Fruit fly (Drosophila melanogaster) whole organism, pupa: ENCODE measurements around the gene Gr98b.

Experiments
- CG12605 ChIP-seq: fragments of 200-800 bp; sonication (Bioruptor generic); IDR thresholded peaks from 2 replicates; pipeline ENCODE4 v1.3.6; 2022; ENCODE audit warnings: missing biosample characterization, missing genetic modification characterization
- CG13204 ChIP-seq: fragments of 200-800 bp; sonication (Bioruptor generic); optimal IDR thresholded peaks from 2 replicates; lab custom pipeline; 2018; ENCODE audit warnings: missing biosample characterization, mild to moderate bottlenecking, missing genetic modification characterization, moderate library complexity
- CG17806 ChIP-seq: fragments of 200-800 bp; sonication (Bioruptor generic); optimal IDR thresholded peaks from 2 replicates; lab custom pipeline; 2018; ENCODE audit warnings: missing biosample characterization, mild to moderate bottlenecking, missing genetic modification characterization, moderate library complexity
- CG4496 ChIP-seq: fragments of 200-800 bp; sonication (Bioruptor generic); IDR thresholded peaks from 3 replicates; pipeline ENCODE4 v1.3.6; 2022; ENCODE audit warnings: missing biosample characterization, missing genetic modification characterization
- CG8159 ChIP-seq: fragments of 200-800 bp; sonication (Bioruptor generic); optimal IDR thresholded peaks from 3 replicates; lab custom pipeline; 2018; ENCODE audit warnings: missing biosample characterization, mild to moderate bottlenecking, missing genetic modification characterization, moderate library complexity
- D1 ChIP-seq: fragments of 200-800 bp; sonication (Bioruptor generic); optimal IDR thresholded peaks from 2 replicates; lab custom pipeline; 2018; ENCODE audit warnings: missing biosample characterization, mild to moderate bottlenecking, missing genetic modification characterization, moderate library complexity
- Ets98B ChIP-seq: fragments of 200-800 bp; sonication (Bioruptor generic); IDR thresholded peaks from 2 replicates; pipeline ENCODE4 v1.3.6; 2022; ENCODE audit warnings: missing biosample characterization, missing genetic modification characterization
- fd96Ca ChIP-seq: fragments of 200-800 bp; sonication (Bioruptor generic); IDR thresholded peaks from 3 replicates; pipeline ENCODE4 v1.3.6; 2022; ENCODE audit warnings: missing biosample characterization, missing genetic modification characterization

dm6 chr3R:27520415-27520916, 21.8 kb upstream of the Gr98b start, which contains the start of gene CG12885:
- TF ChIP-seq CG17806 (no peak), CG12605 (no peak), D1 (tag; lab: Kevin White, UChicago) (no peak), fd96Ca (GFP tag; lab: Robert Waterston, UW) (no peak), CG13204 (no peak), Ets98B (GFP tag; lab: Robert Waterston, UW) (no peak), CG4496 (no peak), CG8159 (tag; lab: Kevin White, UChicago) (no peak)
